Worm (Caenorhabditis elegans) whole organism, L2 larva: ENCODE data around the gene nhr-138.

Source experiments
- ama-1 ChIP-seq: fragments of 150-350 bp; optimal IDR thresholded peaks from 2 replicates; lab custom pipeline; 2018; ENCODE audit warnings: inconsistent platforms
- lsy-2 ChIP-seq, 2 experiments: fragments of 150-350 bp in 1 of 2; sonication (generic microtip) in 1 of 2; optimal IDR thresholded peaks; 2 replicates each; lab custom pipeline; 2014 to 2017; ENCODE audit warnings: missing biosample characterization in 2 of 2, missing genetic modification characterization in 2 of 2
- nhr-10 ChIP-seq: sonication (generic microtip); optimal IDR thresholded peaks from 2 replicates; lab custom pipeline; 2017; ENCODE audit warnings: missing biosample characterization, missing genetic modification characterization
- nhr-237 ChIP-seq: fragments of 150-350 bp; optimal IDR thresholded peaks from 2 replicates; lab custom pipeline; 2014; ENCODE audit warnings: missing biosample characterization, missing genetic modification characterization
- unc-62 ChIP-seq: fragments of 150-350 bp; optimal IDR thresholded peaks from 2 replicates; lab custom pipeline; 2014; ENCODE audit warnings: missing biosample characterization, missing genetic modification reagents, missing genetic modification characterization

DNA sequence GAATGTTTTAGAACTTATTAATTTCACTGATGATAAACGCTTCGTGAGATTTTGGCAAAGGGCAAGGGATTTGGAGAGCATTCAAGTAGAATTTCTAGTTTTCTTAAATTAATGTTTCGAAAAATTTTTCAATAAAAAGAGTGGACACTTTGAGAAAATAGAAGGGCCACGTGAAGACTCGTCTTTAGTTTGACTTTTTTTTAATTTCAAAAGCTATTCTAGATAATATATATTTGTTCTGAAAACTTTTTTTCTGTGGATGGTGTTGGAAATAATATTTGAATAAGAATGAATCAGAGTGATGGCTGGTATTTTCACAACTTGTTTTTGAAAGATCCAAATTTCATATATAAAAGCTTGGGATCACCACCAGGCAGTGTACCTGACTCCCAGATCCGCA, 23.3 kb downstream of the nhr-138 start, which contains the start of gene C28D4.8:
- TF ChIP-seq lsy-2 (tag; optimal IDR thresholded peaks at IDR 0.05; lab: Kevin White, UChicago) (no peak), nhr-237 (tag; lab: Kevin White, UChicago) (no peak), ama-1 (lab: Kevin White, UChicago) (no peak), nhr-10 (tag; lab: Kevin White, UChicago) (no peak), unc-62 (GFP tag; lab: Kevin White, UChicago) (no peak)
